Worm (Caenorhabditis elegans) whole organism, L4 larva: ENCODE results near the gene srp-2.

Source experiments
- F10B5.3 ChIP-seq: sonication (generic microtip); optimal IDR thresholded peaks from 2 replicates; lab custom pipeline; 2016; ENCODE audit warnings: mild to moderate bottlenecking, missing genetic modification characterization, missing compliant biosample characterization
- F26F4.8 ChIP-seq: fragments of 200-800 bp; sonication (Bioruptor generic); conservative IDR thresholded peaks from 2 replicates; pipeline ENCODE4 v1.3.6; 2022; ENCODE audit warnings: missing genetic modification characterization, missing compliant biosample characterization
- T20F7.1 ChIP-seq: fragments of 200-800 bp; sonication (Bioruptor generic); optimal IDR thresholded peaks from 2 replicates; lab custom pipeline; 2018; ENCODE audit warnings: mild to moderate bottlenecking, missing genetic modification characterization, missing compliant biosample characterization
- ZK546.5 ChIP-seq, 2 experiments: sonication (generic microtip); optimal IDR thresholded peaks; 2 replicates each; lab custom pipeline; 2017; ENCODE audit warnings: missing biosample characterization in 2 of 2, missing genetic modification characterization in 2 of 2
- aly-2 ChIP-seq: sonication (generic microtip); optimal IDR thresholded peaks from 2 replicates; lab custom pipeline; 2018; ENCODE audit warnings: missing biosample characterization, missing genetic modification characterization
- arid-1 ChIP-seq: fragments of 200-800 bp; sonication (Bioruptor generic); conservative IDR thresholded peaks from 2 replicates; pipeline ENCODE4 v1.3.6; 2022; ENCODE audit warnings: missing genetic modification reagents, missing genetic modification characterization, missing compliant biosample characterization
- attf-4 ChIP-seq: sonication (generic microtip); optimal IDR thresholded peaks from 3 replicates; lab custom pipeline; 2017; ENCODE audit warnings: missing biosample characterization, missing genetic modification characterization
- ceh-20 ChIP-seq: fragments of 200-800 bp; sonication (Bioruptor generic); IDR thresholded peaks from 2 replicates; pipeline ENCODE4 v1.3.6; 2022; ENCODE audit warnings: missing genetic modification reagents, missing genetic modification characterization, missing compliant biosample characterization
- ceh-28 ChIP-seq: fragments of 150-350 bp; optimal IDR thresholded peaks from 2 replicates; lab custom pipeline; 2014; ENCODE audit warnings: missing biosample characterization, missing genetic modification reagents, missing genetic modification characterization
- ceh-32 ChIP-seq: sonication (generic microtip); optimal IDR thresholded peaks from 2 replicates; lab custom pipeline; 2016; ENCODE audit warnings: mild to moderate bottlenecking, missing genetic modification characterization, missing compliant biosample characterization; ENCODE audit not compliant: poor library complexity
- ceh-82 ChIP-seq: sonication (generic microtip); optimal IDR thresholded peaks from 2 replicates; lab custom pipeline; 2017; ENCODE audit warnings: missing biosample characterization, missing genetic modification characterization
- daf-12 ChIP-seq: fragments of 150-350 bp; optimal IDR thresholded peaks from 2 replicates; lab custom pipeline; 2014; ENCODE audit warnings: missing biosample characterization, missing genetic modification reagents, missing genetic modification characterization
- daf-16 ChIP-seq, 3 experiments: sonication (generic microtip); optimal IDR thresholded peaks; 2 replicates each; lab custom pipeline; 2016 to 2017; ENCODE audit warnings: missing genetic modification characterization in 3 of 3, missing genetic modification reagents in 3 of 3, mild to moderate bottlenecking in 2 of 3, missing compliant biosample characterization in 2 of 3, missing biosample characterization in 1 of 3, moderate library complexity in 1 of 3
- duxl-1 ChIP-seq: sonication (generic microtip); optimal IDR thresholded peaks from 2 replicates; lab custom pipeline; 2016; ENCODE audit warnings: mild to moderate bottlenecking, missing genetic modification characterization, moderate library complexity, missing compliant biosample characterization; ENCODE audit not compliant: poor library complexity
- dve-1 ChIP-seq: sonication (generic microtip); optimal IDR thresholded peaks from 2 replicates; lab custom pipeline; 2017; ENCODE audit warnings: antibody characterized with exemption, mild to moderate bottlenecking, missing genetic modification characterization, missing compliant biosample characterization; ENCODE audit not compliant: insufficient read depth
- egl-27 ChIP-seq: sonication (generic microtip); optimal IDR thresholded peaks from 3 replicates; lab custom pipeline; 2017; ENCODE audit warnings: missing biosample characterization, missing genetic modification reagents, missing genetic modification characterization
- egl-43 ChIP-seq: fragments of 200-800 bp; sonication (Bioruptor generic); IDR thresholded peaks from 2 replicates; pipeline ENCODE4 v1.3.6; 2022; ENCODE audit warnings: missing genetic modification reagents, missing genetic modification characterization, missing compliant biosample characterization
- fos-1 ChIP-seq: fragments of 150-350 bp; optimal IDR thresholded peaks from 2 replicates; lab custom pipeline; 2014; ENCODE audit warnings: missing biosample characterization, missing genetic modification characterization
- hif-1 ChIP-seq, 2 experiments: sonication (generic microtip); optimal IDR thresholded peaks; 2 replicates each; lab custom pipeline; 2016 to 2017; ENCODE audit warnings: missing compliant biosample characterization in 2 of 2, missing genetic modification characterization in 2 of 2, missing genetic modification reagents in 2 of 2, missing genotype in 2 of 2, mild to moderate bottlenecking in 1 of 2
- hlh-11 ChIP-seq: fragments of 200-800 bp; sonication (Bioruptor generic); optimal IDR thresholded peaks from 2 replicates; lab custom pipeline; 2018; ENCODE audit warnings: mild to moderate bottlenecking, missing genetic modification characterization, missing compliant biosample characterization
- hlh-30 ChIP-seq: sonication (generic microtip); optimal IDR thresholded peaks from 2 replicates; lab custom pipeline; 2017; ENCODE audit warnings: antibody characterized with exemption, mild to moderate bottlenecking, missing genetic modification characterization, missing compliant biosample characterization; ENCODE audit not compliant: insufficient read depth
- hmg-1.1 ChIP-seq: fragments of 200-800 bp; sonication (Bioruptor generic); IDR thresholded peaks from 2 replicates; pipeline ENCODE4 v1.3.6; 2022; ENCODE audit warnings: missing genetic modification reagents, missing genetic modification characterization, missing compliant biosample characterization
- lin-15B ChIP-seq: fragments of 150-350 bp; sonication (generic microtip); optimal IDR thresholded peaks from 3 replicates; lab custom pipeline; 2014; ENCODE audit warnings: missing biosample characterization, missing genetic modification characterization
- lin-29 ChIP-seq: fragments of 200-800 bp; sonication (Bioruptor generic); IDR thresholded peaks from 2 replicates; pipeline ENCODE4 v1.3.6; 2022; ENCODE audit warnings: missing genetic modification reagents, missing genetic modification characterization, missing compliant biosample characterization
- lin-38 ChIP-seq: fragments of 200-800 bp; sonication (Bioruptor generic); IDR thresholded peaks from 2 replicates; pipeline ENCODE4 v1.3.6; 2022; ENCODE audit warnings: missing genetic modification reagents, missing genetic modification characterization, missing compliant biosample characterization
- lir-3 ChIP-seq: sonication (generic microtip); optimal IDR thresholded peaks from 2 replicates; lab custom pipeline; 2016; ENCODE audit warnings: mild to moderate bottlenecking, missing genetic modification characterization, missing compliant biosample characterization
- mdl-1 ChIP-seq, 2 experiments: fragments of 150-350 bp in 1 of 2; sonication (generic microtip) in 1 of 2; optimal IDR thresholded peaks; 2 replicates each; lab custom pipeline; 2014 to 2017; ENCODE audit warnings: missing biosample characterization in 2 of 2, missing genetic modification characterization in 2 of 2
- mxl-2 ChIP-seq: fragments of 200-800 bp; sonication (Bioruptor generic); conservative IDR thresholded peaks from 2 replicates; pipeline ENCODE4 v1.3.6; 2022; ENCODE audit warnings: missing genetic modification reagents, missing genetic modification characterization, missing compliant biosample characterization
- mxl-3 ChIP-seq: fragments of 200-800 bp; sonication (Bioruptor generic); optimal IDR thresholded peaks from 2 replicates; lab custom pipeline; 2018; ENCODE audit warnings: mild to moderate bottlenecking, missing genetic modification characterization, missing compliant biosample characterization
- nhr-10 ChIP-seq: fragments of 150-350 bp; optimal IDR thresholded peaks from 2 replicates; lab custom pipeline; 2014; ENCODE audit warnings: missing biosample characterization, missing genetic modification characterization
- nhr-102 ChIP-seq: sonication (generic microtip); optimal IDR thresholded peaks from 2 replicates; lab custom pipeline; 2016; ENCODE audit warnings: mild to moderate bottlenecking, missing genetic modification characterization, moderate library complexity, missing compliant biosample characterization
- nhr-11 ChIP-seq: fragments of 150-350 bp; optimal IDR thresholded peaks from 2 replicates; lab custom pipeline; 2014; ENCODE audit warnings: missing biosample characterization, missing genetic modification characterization
- nhr-25 ChIP-seq: sonication (generic microtip); optimal IDR thresholded peaks from 2 replicates; lab custom pipeline; 2017; ENCODE audit warnings: missing genetic modification characterization, mild to moderate bottlenecking, missing compliant biosample characterization, antibody characterized with exemption, moderate library complexity, borderline replicate concordance; ENCODE audit not compliant: insufficient read depth
- nhr-41 ChIP-seq: fragments of 200-800 bp; sonication (Bioruptor generic); IDR thresholded peaks from 2 replicates; pipeline ENCODE4 v1.3.6; 2022; ENCODE audit warnings: missing genetic modification reagents, missing genetic modification characterization, missing compliant biosample characterization
- nhr-42 ChIP-seq: fragments of 200-800 bp; sonication (Bioruptor generic); IDR thresholded peaks from 2 replicates; pipeline ENCODE4 v1.3.6; 2022; ENCODE audit warnings: missing genetic modification characterization, missing compliant biosample characterization
- nhr-48 ChIP-seq: sonication (generic microtip); optimal IDR thresholded peaks from 2 replicates; lab custom pipeline; 2016; ENCODE audit warnings: mild to moderate bottlenecking, missing genetic modification characterization, missing compliant biosample characterization
- nhr-6 ChIP-seq: fragments of 150-350 bp; optimal IDR thresholded peaks from 2 replicates; lab custom pipeline; 2014; ENCODE audit warnings: missing biosample characterization, missing genetic modification characterization
- nhr-76 ChIP-seq: fragments of 150-350 bp; optimal IDR thresholded peaks from 2 replicates; lab custom pipeline; 2014; ENCODE audit warnings: missing biosample characterization, missing genetic modification characterization
- pqm-1 ChIP-seq: sonication (generic microtip); optimal IDR thresholded peaks from 2 replicates; lab custom pipeline; 2017; ENCODE audit warnings: missing biosample characterization, missing genetic modification characterization
- rbr-2 ChIP-seq: sonication (generic microtip); optimal IDR thresholded peaks from 2 replicates; lab custom pipeline; 2016; ENCODE audit warnings: missing genotype, missing genetic modification characterization, missing compliant biosample characterization
- saeg-2 ChIP-seq: fragments of 200-800 bp; sonication (Bioruptor generic); IDR thresholded peaks from 2 replicates; pipeline ENCODE4 v1.3.6; 2022; ENCODE audit warnings: missing genetic modification reagents, missing genetic modification characterization, missing compliant biosample characterization
- skn-1 ChIP-seq: fragments of 150-350 bp; optimal IDR thresholded peaks from 2 replicates; lab custom pipeline; 2014; ENCODE audit warnings: missing biosample characterization, missing genetic modification characterization
- tag-97 ChIP-seq: fragments of 200-800 bp; sonication (Bioruptor generic); IDR thresholded peaks from 2 replicates; pipeline ENCODE4 v1.3.6; 2022; ENCODE audit warnings: missing genetic modification characterization, missing compliant biosample characterization
- tra-1 ChIP-seq: fragments of 200-800 bp; sonication (Bioruptor generic); IDR thresholded peaks from 2 replicates; pipeline ENCODE4 v1.3.6; 2022; ENCODE audit warnings: missing genetic modification reagents, missing genetic modification characterization, missing compliant biosample characterization
- unc-62 ChIP-seq, 3 experiments: fragments of 150-350 bp in 1 of 3; sonication (generic microtip); optimal IDR thresholded peaks in 2 of 3; peaks in 1 of 3; 1 replicate in 1 of 3; 2 replicates in 2 of 3; lab custom pipeline; 2014 to 2017; ENCODE audit warnings: missing biosample characterization in 3 of 3, missing genetic modification characterization in 3 of 3, missing genetic modification reagents in 3 of 3, missing genotype in 1 of 3
- vab-7 ChIP-seq: fragments of 200-800 bp; sonication (Bioruptor generic); IDR thresholded peaks from 2 replicates; pipeline ENCODE4 v1.3.6; 2022; ENCODE audit warnings: missing genetic modification reagents, missing genetic modification characterization, missing compliant biosample characterization
- zag-1 ChIP-seq: fragments of 150-350 bp; optimal IDR thresholded peaks from 2 replicates; lab custom pipeline; 2014; ENCODE audit warnings: missing biosample characterization, missing genetic modification characterization
- zfp-3 ChIP-seq: fragments of 200-800 bp; sonication (Bioruptor generic); conservative IDR thresholded peaks from 2 replicates; pipeline ENCODE4 v1.3.6; 2022; ENCODE audit warnings: missing genetic modification reagents, missing genetic modification characterization, missing compliant biosample characterization
- zip-2 ChIP-seq: fragments of 150-350 bp; optimal IDR thresholded peaks from 2 replicates; lab custom pipeline; 2014; ENCODE audit warnings: missing biosample characterization, missing genetic modification characterization

srp-2 gene

DNA sequence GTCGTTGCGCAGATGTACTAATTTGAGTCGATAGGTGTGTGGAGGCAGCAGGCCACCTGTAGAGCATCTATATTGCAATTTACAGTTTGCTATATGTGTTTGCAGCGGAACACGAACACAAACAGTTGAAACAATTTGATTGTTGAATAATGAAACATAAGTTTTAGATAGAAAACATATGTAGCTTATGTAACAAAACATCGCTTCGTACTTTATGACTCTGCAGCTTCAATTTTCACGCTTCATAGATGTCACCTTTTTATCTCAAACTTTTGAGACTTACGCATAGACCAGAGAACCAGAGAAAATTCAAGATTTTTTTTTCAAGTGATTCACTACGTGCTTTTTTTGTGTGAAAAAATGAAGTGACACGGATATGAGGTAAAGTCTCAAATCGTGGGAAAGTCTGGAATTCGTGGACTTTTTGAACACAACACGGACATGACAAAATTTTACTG lies 38.5 kb upstream of the srp-2 start, which contains the start of gene fbxb-72 (continued):
- peak; percentile 59 for TF ChIP-seq ceh-20 (GFP tag; lab: Robert Waterston, UW)
- peak; percentile 93 for TF ChIP-seq nhr-6 (tag; lab: Kevin White, UChicago)
- TF ChIP-seq skn-1 (tag; lab: Kevin White, UChicago) = no peak
- no peak for TF ChIP-seq aly-2 (tag; lab: Kevin White, UChicago)
- no peak for TF ChIP-seq mdl-1 (tag; optimal IDR thresholded peaks at IDR 0.05; lab: Kevin White, UChicago)
- peak; percentile 97 for TF ChIP-seq zfp-3 (GFP tag; lab: Robert Waterston, UW)
- TF ChIP-seq pqm-1 = no peak
- peak; percentile 41 to 93 for TF ChIP-seq daf-16 (GFP tag; optimal IDR thresholded peaks at IDR 0.05; lab: Kevin White, UChicago)
- TF ChIP-seq daf-16 (tag; optimal IDR thresholded peaks at IDR 0.05; lab: Kevin White, UChicago) = peak; percentile 89
- TF ChIP-seq unc-62 (GFP tag; optimal IDR thresholded peaks at IDR 0.05 in 1 of 2; lab: Kevin White, UChicago) = peak in 1 of 2 experiments; percentile 80
- TF ChIP-seq unc-62 (tag; optimal IDR thresholded peaks at IDR 0.05; lab: Kevin White, UChicago) = no peak
- no peak for TF ChIP-seq ZK546.5 (tag; optimal IDR thresholded peaks at IDR 0.05; lab: Kevin White, UChicago)
- no peak for TF ChIP-seq lin-15B (tag; lab: Kevin White, UChicago)
- TF ChIP-seq dve-1 (tag; lab: Kevin White, UChicago) = peak; percentile 90
- peak; percentile 74 for TF ChIP-seq saeg-2 (GFP tag; lab: Robert Waterston, UW)
- TF ChIP-seq nhr-48 (tag; lab: Kevin White, UChicago) = peak; percentile 68
- no peak; the same call in 1 of the 2 replicates for TF ChIP-seq hmg-1.1 (GFP tag; lab: Robert Waterston, UW)
- no peak for TF ChIP-seq vab-7
- peak; percentile 59 to 65 for TF ChIP-seq hif-1 (tag; optimal IDR thresholded peaks at IDR 0.05; lab: Kevin White, UChicago)
- peak; percentile 63 for TF ChIP-seq hlh-11 (tag; lab: Kevin White, UChicago)
- TF ChIP-seq mxl-2 = peak; percentile 24; the same call in 1 of the 2 replicates
- TF ChIP-seq ceh-28 (tag; lab: Kevin White, UChicago) = no peak
- no peak for TF ChIP-seq lir-3 (tag; lab: Kevin White, UChicago)
- TF ChIP-seq ceh-32 (tag; lab: Kevin White, UChicago) = no peak
- TF ChIP-seq fos-1 = no peak
- TF ChIP-seq F26F4.8 (GFP tag; lab: Robert Waterston, UW) = no peak
- TF ChIP-seq egl-43 (GFP tag; lab: Robert Waterston, UW) = no peak
- TF ChIP-seq attf-4 = no peak
- peak; percentile 43 for TF ChIP-seq hlh-30
- TF ChIP-seq lin-38 (GFP tag; lab: Robert Waterston, UW) = peak; percentile 58
- peak; percentile 96 for TF ChIP-seq nhr-10 (tag; lab: Kevin White, UChicago)
- TF ChIP-seq F10B5.3 = no peak
- TF ChIP-seq tra-1 (GFP tag; lab: Robert Waterston, UW) = no peak; the same call in 1 of the 2 replicates
- TF ChIP-seq arid-1 (GFP tag; lab: Robert Waterston, UW) = peak; percentile 82
- peak; percentile 95 for TF ChIP-seq nhr-102 (tag; lab: Kevin White, UChicago)
- no peak for TF ChIP-seq tag-97 (GFP tag; lab: Robert Waterston, UW)
- TF ChIP-seq mxl-3 (GFP tag; lab: Kevin White, UChicago) = peak; percentile 42
- no peak for TF ChIP-seq daf-12 (tag; lab: Kevin White, UChicago)
- TF ChIP-seq nhr-76 = no peak
- peak; percentile 49 for TF ChIP-seq nhr-11
- no peak for TF ChIP-seq zag-1
- peak; percentile 83 for TF ChIP-seq zip-2
- TF ChIP-seq nhr-41 (GFP tag; lab: Robert Waterston, UW) = 0 out of 2 replicates have a peak, but pooled peaks have one; percentile 7
- peak; percentile 70 for TF ChIP-seq T20F7.1 (GFP tag; lab: Kevin White, UChicago)
- TF ChIP-seq egl-27 (tag; lab: Kevin White, UChicago) = no peak
- peak; percentile 75 for TF ChIP-seq duxl-1 (tag; lab: Kevin White, UChicago)
- TF ChIP-seq rbr-2 = peak; percentile 34
- TF ChIP-seq ceh-82 (tag; lab: Kevin White, UChicago) = no peak
- peak; percentile 89 for TF ChIP-seq nhr-42 (GFP tag; lab: Robert Waterston, UW)
- TF ChIP-seq nhr-25 = no peak
- TF ChIP-seq lin-29 (GFP tag; lab: Robert Waterston, UW) = no peak; the same call in 1 of the 2 replicates
